Fruit fly (Drosophila melanogaster) whole organism, embryonic: ENCODE measurements around the gene Est-P.

Source experiments
- CG12219 ChIP-seq: fragments of 200-800 bp; sonication (Bioruptor generic); optimal IDR thresholded peaks from 3 replicates; lab custom pipeline; 2018; ENCODE audit warnings: missing biosample characterization, mild to moderate bottlenecking, missing genetic modification characterization
- Med ChIP-seq: fragments of 200-800 bp; sonication (Bioruptor generic); peaks from one replicate; lab custom pipeline; 2016; ENCODE audit warnings: missing biosample characterization, missing genetic modification characterization, mild to moderate bottlenecking, inconsistent platforms, moderate library complexity
- Sin3A ChIP-seq: fragments of >200 bp; optimal IDR thresholded peaks from 2 replicates; lab custom pipeline; 2018
- emc ChIP-seq: fragments of 200-800 bp; sonication (Bioruptor generic); optimal IDR thresholded peaks from 2 replicates; lab custom pipeline; 2016; ENCODE audit warnings: missing biosample characterization, missing genetic modification characterization
- lola ChIP-seq, 3 experiments: fragments of >200 bp in 2 of 3; fragments of 200-800 bp in 1 of 3; sonication (Bioruptor generic) in 1 of 3; optimal IDR thresholded peaks; 2 replicates each; lab custom pipeline; 2017 to 2019; ENCODE audit warnings: missing biosample characterization in 3 of 3, missing genetic modification characterization in 3 of 3, mild to moderate bottlenecking in 1 of 3, moderate library complexity in 1 of 3
- nau ChIP-seq: fragments of 200-800 bp; sonication (Bioruptor generic); optimal IDR thresholded peaks from 3 replicates; lab custom pipeline; 2017; ENCODE audit warnings: missing biosample characterization, mild to moderate bottlenecking, missing genetic modification characterization, missing genetic modification reagents
- p53 ChIP-seq: fragments of 200-800 bp; sonication (Bioruptor generic); optimal IDR thresholded peaks from 2 replicates; lab custom pipeline; 2016; ENCODE audit warnings: missing biosample characterization, missing genetic modification characterization
- stwl ChIP-seq: fragments of 200-800 bp; sonication (Bioruptor generic); optimal IDR thresholded peaks from 3 replicates; lab custom pipeline; 2018; ENCODE audit warnings: missing biosample characterization, mild to moderate bottlenecking, missing genetic modification characterization, moderate library complexity
- trh ChIP-seq: fragments of 200-800 bp; sonication (Bioruptor generic); optimal IDR thresholded peaks from 2 replicates; lab custom pipeline; 2016; ENCODE audit warnings: missing biosample characterization, missing genetic modification characterization

DNA sequence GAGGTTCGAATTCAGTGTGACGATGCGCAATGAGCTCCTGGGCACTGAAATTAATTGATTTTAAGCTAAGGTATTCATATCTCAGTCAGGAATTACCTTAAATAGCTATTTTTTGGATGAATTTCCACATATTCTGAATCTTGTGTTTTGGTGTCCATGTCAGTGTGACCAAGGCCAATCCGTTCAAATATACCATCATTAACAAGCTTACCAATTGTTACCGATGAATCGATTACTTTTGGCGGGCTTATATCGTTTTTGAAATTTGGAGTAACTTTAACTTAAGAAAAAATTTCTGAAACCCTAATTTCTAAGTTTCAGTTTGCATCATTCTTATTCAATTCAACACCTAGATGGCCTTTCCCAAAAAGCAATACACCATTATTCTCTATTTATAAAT, 15.3 kb downstream of the Est-P start, which contains the start of gene Tsen54:
- TF ChIP-seq nau (GFP tag; lab: Kevin White, UChicago) (no peak), Sin3A (lab: Kevin White, UChicago) (no peak), lola (GFP tag; optimal IDR thresholded peaks at IDR 0.05; lab: Kevin White, UChicago) (no peak), CG12219 (no peak), p53 (GFP tag; lab: Kevin White, UChicago) (no peak), Med (GFP tag; lab: Kevin White, UChicago) (no peak), trh (GFP tag; lab: Kevin White, UChicago) (no peak), stwl (tag; lab: Kevin White, UChicago) (peak; percentile 66), emc (GFP tag; lab: Kevin White, UChicago) (no peak)
